Worm (Caenorhabditis elegans): ENCODE data around the gene dyrb-1.

Gene dyrb-1

ce11 chrII:9061557-9062183 is 45.3 kb downstream of the dyrb-1 start (continued):
- TF ChIP-seq madf-5 (GFP tag; IDR thresholded peaks at IDR 0.05) (no peak), lin-38 (GFP tag; IDR thresholded peaks at IDR 0.05) (peak; percentile 56; the same call in 1 of the 2 replicates), arid-1 (GFP tag; conservative IDR thresholded peaks at IDR 0.05) (peak; percentile 28; the same call in 1 of the 2 replicates), nhr-77 (tag; optimal IDR thresholded peaks at IDR 0.05) (peak; percentile 68), nhr-48 (tag; optimal IDR thresholded peaks at IDR 0.05) (peak; percentile 43), zip-11 (GFP tag; IDR thresholded peaks at IDR 0.05) (no peak), nhr-10 (tag; optimal IDR thresholded peaks at IDR 0.05) (peak; percentile 15), mdl-1 (tag; optimal IDR thresholded peaks at IDR 0.05) (peak; percentile 50 to 69), mxl-3 (GFP tag; optimal IDR thresholded peaks at IDR 0.05) (peak; percentile 5), egl-27 (tag; optimal IDR thresholded peaks at IDR 0.05) (peak; percentile 3), dpl-1 (GFP tag; optimal IDR thresholded peaks at IDR 0.05) (peak; percentile 35), hif-1 (tag; optimal IDR thresholded peaks at IDR 0.05) (peak in 1 of 2 experiments; percentile 74), F10B5.3 (tag; optimal IDR thresholded peaks at IDR 0.05) (no peak)

- TF ChIP-seq mes-2 (tag; optimal IDR thresholded peaks at IDR 0.05; ENCODE audit: poor library complexity, severe bottlenecking): peak; percentile 25
- TF ChIP-seq dve-1 (tag; optimal IDR thresholded peaks at IDR 0.05; ENCODE audit: insufficient read depth): peak; percentile 20
- TF ChIP-seq hlh-30 (tag; optimal IDR thresholded peaks at IDR 0.05; ENCODE audit: insufficient read depth): peak; percentile 9
- TF ChIP-seq aha-1 (tag): peak; percentile 95
- no peak for TF ChIP-seq snpc-4 (tag; optimal IDR thresholded peaks at IDR 0.05)
- peak in 1 of 2 experiments; percentile 58 for TF ChIP-seq lsy-2 (tag; optimal IDR thresholded peaks at IDR 0.05)
- TF ChIP-seq dpl-1 (GFP tag; optimal IDR thresholded peaks at IDR 0.05): peak; percentile 1
- TF ChIP-seq mdt-29 (GFP tag; IDR thresholded peaks at IDR 0.05): no peak
- TF ChIP-seq ZK337.2 (GFP tag; IDR thresholded peaks at IDR 0.05): no peak
- TF ChIP-seq nhr-111 (GFP tag; optimal IDR thresholded peaks at IDR 0.05): no peak
- TF ChIP-seq tag-97 (GFP tag; IDR thresholded peaks at IDR 0.05): no peak
- no peak for TF ChIP-seq daf-16 (GFP tag; optimal IDR thresholded peaks at IDR 0.05)
- peak; percentile 45 for TF ChIP-seq daf-16 (tag; optimal IDR thresholded peaks at IDR 0.05)
- no peak for TF ChIP-seq ztf-7 (tag; optimal IDR thresholded peaks at IDR 0.05)
Measured at ce11 chrII:9061099-9061498, 45.8 kb downstream of the dyrb-1 start, which contains the start of gene T24B8.3. Gene T24B8.3 (minus strand): TSS chrII:9061137.

- TF ChIP-seq aly-2 (tag; optimal IDR thresholded peaks at IDR 0.05): no peak
- TF ChIP-seq mdl-1 (tag; optimal IDR thresholded peaks at IDR 0.05): peak; percentile 68 to 95
- TF ChIP-seq tag-97 (GFP tag; IDR thresholded peaks at IDR 0.05): no peak
- TF ChIP-seq ztf-7 (tag; optimal IDR thresholded peaks at IDR 0.05): peak; percentile 33
- TF ChIP-seq zfp-3 (GFP tag; conservative IDR thresholded peaks at IDR 0.05): peak; percentile 75; the same call in 1 of the 2 replicates
- peak; percentile 79 for TF ChIP-seq spr-1 (tag; optimal IDR thresholded peaks at IDR 0.05)
- TF ChIP-seq T26A8.4 (GFP tag; IDR thresholded peaks at IDR 0.05): peak; percentile 78
- no peak for TF ChIP-seq lin-39 (tag; optimal IDR thresholded peaks at IDR 0.05)
- peak; percentile 100 for TF ChIP-seq aha-1 (tag)
- no peak for TF ChIP-seq nhr-76 (tag; optimal IDR thresholded peaks at IDR 0.05)
- peak; percentile 81 for TF ChIP-seq nhr-48 (tag; optimal IDR thresholded peaks at IDR 0.05)
- TF ChIP-seq lim-7 (GFP tag; IDR thresholded peaks at IDR 0.05): 0 out of 2 replicates have a peak, but pooled peaks have one; percentile 44
- no peak for TF ChIP-seq F49E8.2 (tag; optimal IDR thresholded peaks at IDR 0.05; ENCODE audit: borderline replicate concordance)
- 0 out of 2 replicates have a peak, but pooled peaks have one; percentile 72 for TF ChIP-seq nhr-42 (GFP tag; IDR thresholded peaks at IDR 0.05)
- no peak for TF ChIP-seq daf-8 (GFP tag; IDR thresholded peaks at IDR 0.05)
- peak; percentile 49; the same call in 1 of the 2 replicates for TF ChIP-seq mdt-29 (GFP tag; IDR thresholded peaks at IDR 0.05)
- no peak for TF ChIP-seq dmd-8 (GFP tag; IDR thresholded peaks at IDR 0.05)
- no peak for TF ChIP-seq nhr-237 (tag; optimal IDR thresholded peaks at IDR 0.05)
- TF ChIP-seq zip-2 (tag; optimal IDR thresholded peaks at IDR 0.05): no peak
- 0 out of 2 replicates have a peak, but pooled peaks have one; percentile 58 for TF ChIP-seq php-3 (GFP tag; IDR thresholded peaks at IDR 0.05)
- peak; percentile 95 for TF ChIP-seq nhr-11 (tag; optimal IDR thresholded peaks at IDR 0.05)
- TF ChIP-seq lin-29 (GFP tag; IDR thresholded peaks at IDR 0.05): no peak
- TF ChIP-seq ceh-20 (GFP tag; IDR thresholded peaks at IDR 0.05): peak; percentile 81
- TF ChIP-seq unc-39 (tag; optimal IDR thresholded peaks at IDR 0.05): no peak
- TF ChIP-seq nhr-25 (tag; optimal IDR thresholded peaks at IDR 0.05; ENCODE audit: borderline replicate concordance, insufficient read depth): peak; percentile 94
- TF ChIP-seq mxl-3 (GFP tag; optimal IDR thresholded peaks at IDR 0.05): peak; percentile 95
- TF ChIP-seq ceh-44 (GFP tag; IDR thresholded peaks at IDR 0.05): peak; percentile 43; the same call in 1 of the 2 replicates
Measured at ce11 chrII:9060332-9060840, 46.6 kb downstream of the dyrb-1 start.
